Fruit fly (Drosophila melanogaster): ENCODE measurements around the gene Gclc.

Gclc gene

dm6 chrX:8093722-8094177, 22.2 kb downstream of the Gclc start, which contains the start of gene UbcE2H (continued):
- TF ChIP-seq OdsH (GFP tag; optimal IDR thresholded peaks at IDR 0.05) = no peak
- TF ChIP-seq esn (GFP tag; optimal IDR thresholded peaks at IDR 0.05) = peak; percentile 6
- no peak for TF ChIP-seq CG8632 (GFP tag; optimal IDR thresholded peaks at IDR 0.05)
- TF ChIP-seq CG6276 (GFP tag; optimal IDR thresholded peaks at IDR 0.05) = no peak
- no peak for TF ChIP-seq ss (GFP tag; optimal IDR thresholded peaks at IDR 0.05)
- no peak for TF ChIP-seq CG10669 (GFP tag; optimal IDR thresholded peaks at IDR 0.05)
- TF ChIP-seq lz (GFP tag; optimal IDR thresholded peaks at IDR 0.05) = no peak
- TF ChIP-seq Smox (GFP tag; optimal IDR thresholded peaks at IDR 0.05) = no peak
- no peak for TF ChIP-seq Hr39 (GFP tag; optimal IDR thresholded peaks at IDR 0.05)
- TF ChIP-seq CG6163 (GFP tag; IDR thresholded peaks at IDR 0.05) = no peak
- no peak for TF ChIP-seq CG6808 (GFP tag; optimal IDR thresholded peaks at IDR 0.05)
- TF ChIP-seq CG9139 (GFP tag; optimal IDR thresholded peaks at IDR 0.05) = no peak
- TF ChIP-seq CG16779 (tag; optimal IDR thresholded peaks at IDR 0.05) = no peak
- TF ChIP-seq CG6854 (GFP tag; optimal IDR thresholded peaks at IDR 0.05) = peak; percentile 12
- TF ChIP-seq dsx (GFP tag; optimal IDR thresholded peaks at IDR 0.05; ENCODE audit: poor library complexity, severe bottlenecking) = no peak
- TF ChIP-seq fd59A (GFP tag; optimal IDR thresholded peaks at IDR 0.05) = no peak
- TF ChIP-seq CG8319 (GFP tag; optimal IDR thresholded peaks at IDR 0.05) = no peak
- TF ChIP-seq Sox102F (GFP tag; optimal IDR thresholded peaks at IDR 0.05) = no peak
- no peak for TF ChIP-seq pdm3 (GFP tag; optimal IDR thresholded peaks at IDR 0.05)
- TF ChIP-seq CG31627 (GFP tag; optimal IDR thresholded peaks at IDR 0.05) = no peak
- no peak for TF ChIP-seq Eip93F (GFP tag; optimal IDR thresholded peaks at IDR 0.05)
- peak; percentile 58 for TF ChIP-seq Eip78C (GFP tag)
- no peak for TF ChIP-seq Met (GFP tag; optimal IDR thresholded peaks at IDR 0.05)
- peak; percentile 65 for TF ChIP-seq fkh (GFP tag; optimal IDR thresholded peaks at IDR 0.05)

dm6 chrX:8092893-8093721, 22.8 kb downstream of the Gclc start:
- TF ChIP-seq vri (GFP tag; optimal IDR thresholded peaks at IDR 0.05) = peak; percentile 42
- TF ChIP-seq Sox14 (GFP tag; optimal IDR thresholded peaks at IDR 0.05) = peak; percentile 59
- TF ChIP-seq Smox (GFP tag; optimal IDR thresholded peaks at IDR 0.05) = peak; percentile 45
- 0 out of 3 replicates have a peak, but pooled peaks have one; percentile 17 for TF ChIP-seq CG6163 (GFP tag; IDR thresholded peaks at IDR 0.05)
- peak; percentile 9 for TF ChIP-seq Hr4 (GFP tag; optimal IDR thresholded peaks at IDR 0.05)
- TF ChIP-seq Eip78C (GFP tag) = peak; percentile 77
- no peak for TF ChIP-seq cyc (GFP tag; optimal IDR thresholded peaks at IDR 0.05)
- TF ChIP-seq CG6808 (GFP tag; optimal IDR thresholded peaks at IDR 0.05) = no peak
- TF ChIP-seq CG6276 (GFP tag; optimal IDR thresholded peaks at IDR 0.05) = peak; percentile 30
- TF ChIP-seq svp (GFP tag) = peak; percentile 91
- TF ChIP-seq CG11294 (GFP tag; IDR thresholded peaks at IDR 0.05) = no peak
- TF ChIP-seq CG9139 (GFP tag; optimal IDR thresholded peaks at IDR 0.05) = peak; percentile 38
- peak; percentile 16 for TF ChIP-seq CG32006 (GFP tag; optimal IDR thresholded peaks at IDR 0.05)
- TF ChIP-seq CG8632 (GFP tag; optimal IDR thresholded peaks at IDR 0.05) = peak; percentile 11
- no peak for TF ChIP-seq dsx (GFP tag; optimal IDR thresholded peaks at IDR 0.05; ENCODE audit: poor library complexity, severe bottlenecking)
- no peak for TF ChIP-seq CG8319 (GFP tag; optimal IDR thresholded peaks at IDR 0.05)
- TF ChIP-seq eg (GFP tag; IDR thresholded peaks at IDR 0.05) = 0 out of 3 replicates have a peak, but pooled peaks have one; percentile 32

- TF ChIP-seq fd59A (GFP tag; optimal IDR thresholded peaks at IDR 0.05) (peak; percentile 95), Hr38 (GFP tag; optimal IDR thresholded peaks at IDR 0.05) (no peak), dac (GFP tag; optimal IDR thresholded peaks at IDR 0.05) (peak; percentile 89), lz (GFP tag; optimal IDR thresholded peaks at IDR 0.05) (peak; percentile 95), CG10631 (GFP tag; optimal IDR thresholded peaks at IDR 0.05) (peak; percentile 96), Lpt (GFP tag; optimal IDR thresholded peaks at IDR 0.05) (peak; percentile 93), CG11902 (GFP tag; optimal IDR thresholded peaks at IDR 0.05) (peak; percentile 87), eg (GFP tag; IDR thresholded peaks at IDR 0.05) (peak; percentile 95), CG34406 (GFP tag; optimal IDR thresholded peaks at IDR 0.05) (peak; percentile 96), CG16779 (tag; optimal IDR thresholded peaks at IDR 0.05) (peak; percentile 95), net (GFP tag; optimal IDR thresholded peaks at IDR 0.05) (peak; percentile 93), Ets96B (tag; optimal IDR thresholded peaks at IDR 0.05) (peak; percentile 95), CG32006 (GFP tag; optimal IDR thresholded peaks at IDR 0.05) (peak; percentile 97), Blimp-1 (GFP tag; optimal IDR thresholded peaks at IDR 0.05) (peak; percentile 90), CG6792 (GFP tag; optimal IDR thresholded peaks at IDR 0.05) (peak; percentile 95), Sox102F (GFP tag; optimal IDR thresholded peaks at IDR 0.05) (peak; percentile 92), Eip93F (GFP tag; optimal IDR thresholded peaks at IDR 0.05) (peak; percentile 93), Smox (GFP tag; optimal IDR thresholded peaks at IDR 0.05) (peak; percentile 99), CG11762 (GFP tag; optimal IDR thresholded peaks at IDR 0.05; ENCODE audit: insufficient read depth) (peak; percentile 93), svp (GFP tag) (peak; percentile 97), Gug (GFP tag; IDR thresholded peaks at IDR 0.05) (peak; percentile 96), Sox14 (GFP tag; optimal IDR thresholded peaks at IDR 0.05) (peak; percentile 92)
These were observed 23.8 kb downstream of the Gclc start for dm6 chrX:8092075-8092682.

Measured in whole organism, prepupa.